Fruit fly (Drosophila melanogaster) whole organism, embryonic: ENCODE measurements around the gene CG7362.

Experiments used
- Atf6 ChIP-seq: fragments of 200-800 bp; sonication (Bioruptor generic); IDR thresholded peaks from 2 replicates; pipeline ENCODE4 v1.3.6; 2022; ENCODE audit warnings: missing biosample characterization, missing genetic modification characterization
- CG10431 ChIP-seq: fragments of 200-800 bp; sonication (Bioruptor generic); optimal IDR thresholded peaks from 3 replicates; lab custom pipeline; 2018; ENCODE audit warnings: missing biosample characterization, mild to moderate bottlenecking, missing genetic modification characterization
- CG11456 ChIP-seq: fragments of 200-800 bp; sonication (Bioruptor generic); IDR thresholded peaks from 3 replicates; pipeline ENCODE4 v1.3.6; 2022; ENCODE audit warnings: missing biosample characterization, missing genetic modification characterization
- CG12219 ChIP-seq: fragments of 200-800 bp; sonication (Bioruptor generic); optimal IDR thresholded peaks from 3 replicates; lab custom pipeline; 2018; ENCODE audit warnings: missing biosample characterization, mild to moderate bottlenecking, missing genetic modification characterization
- CG17612 ChIP-seq: fragments of 200-800 bp; sonication (Bioruptor generic); IDR thresholded peaks from 2 replicates; pipeline ENCODE4 v1.3.6; 2022; ENCODE audit warnings: missing biosample characterization, missing genetic modification characterization
- CG30403 ChIP-seq: fragments of 200-800 bp; sonication (Bioruptor generic); optimal IDR thresholded peaks from 3 replicates; lab custom pipeline; 2016; ENCODE audit warnings: missing biosample characterization, missing genetic modification characterization
- CG3995 ChIP-seq: fragments of 200-800 bp; sonication (Bioruptor generic); optimal IDR thresholded peaks from 3 replicates; lab custom pipeline; 2016; ENCODE audit warnings: missing biosample characterization, missing genetic modification characterization
- CG4404 ChIP-seq: fragments of 200-800 bp; sonication (Bioruptor generic); IDR thresholded peaks from 2 replicates; pipeline ENCODE4 v1.3.6; 2022; ENCODE audit warnings: missing biosample characterization, missing genetic modification characterization
- CG4617 ChIP-seq: fragments of 200-800 bp; sonication (Bioruptor generic); optimal IDR thresholded peaks from 3 replicates; lab custom pipeline; 2016; ENCODE audit warnings: missing biosample characterization, missing genetic modification characterization, borderline replicate concordance
- CG4707 ChIP-seq: fragments of 200-800 bp; sonication (Bioruptor generic); optimal IDR thresholded peaks from 2 replicates; lab custom pipeline; 2018; ENCODE audit warnings: missing biosample characterization, mild to moderate bottlenecking, missing genetic modification characterization, moderate library complexity
- CG6272 ChIP-seq: fragments of 200-800 bp; sonication (Bioruptor generic); IDR thresholded peaks from 2 replicates; pipeline ENCODE4 v1.3.6; 2022; ENCODE audit warnings: missing biosample characterization, missing genetic modification characterization
- CG6683 ChIP-seq: fragments of 200-800 bp; sonication (Bioruptor generic); optimal IDR thresholded peaks from 2 replicates; lab custom pipeline; 2017; ENCODE audit warnings: missing biosample characterization, mild to moderate bottlenecking, missing genetic modification characterization, missing genetic modification reagents
- CG6689 ChIP-seq: fragments of 200-800 bp; sonication (Bioruptor generic); IDR thresholded peaks from 2 replicates; pipeline ENCODE4 v1.3.6; 2022; ENCODE audit warnings: missing biosample characterization, missing genetic modification characterization
- CG7839 ChIP-seq: fragments of 200-800 bp; sonication (Bioruptor generic); optimal IDR thresholded peaks from 3 replicates; lab custom pipeline; 2018; ENCODE audit warnings: missing biosample characterization, mild to moderate bottlenecking, missing genetic modification characterization, moderate library complexity
- CG8359 ChIP-seq: fragments of 200-800 bp; sonication (Bioruptor generic); optimal IDR thresholded peaks from 2 replicates; lab custom pipeline; 2017; ENCODE audit warnings: missing biosample characterization, mild to moderate bottlenecking, missing genetic modification characterization, borderline replicate concordance
- CG8924 ChIP-seq: fragments of 200-800 bp; optimal IDR thresholded peaks from 3 replicates; lab custom pipeline; 2019; ENCODE audit warnings: missing biosample characterization, mild to moderate bottlenecking, missing genetic modification characterization, moderate library complexity
- CkIIα-i1 ChIP-seq: fragments of 200-800 bp; sonication (Bioruptor generic); IDR thresholded peaks from 2 replicates; pipeline ENCODE4 v1.3.6; 2022; ENCODE audit warnings: missing biosample characterization, missing genetic modification characterization
- Drgx ChIP-seq: fragments of 200-800 bp; sonication (Bioruptor generic); IDR thresholded peaks from 2 replicates; pipeline ENCODE4 v1.3.6; 2022; ENCODE audit warnings: missing biosample characterization, missing genetic modification characterization
- Ets97D ChIP-seq: fragments of 200-800 bp; sonication (Bioruptor generic); optimal IDR thresholded peaks from 3 replicates; lab custom pipeline; 2016; ENCODE audit warnings: missing biosample characterization, missing genetic modification characterization
- Fer1 ChIP-seq: fragments of 200-800 bp; sonication (Bioruptor generic); optimal IDR thresholded peaks from 2 replicates; lab custom pipeline; 2017; ENCODE audit warnings: missing biosample characterization, mild to moderate bottlenecking, missing genetic modification characterization
- HLHmδ ChIP-seq: fragments of 200-800 bp; sonication (Bioruptor generic); optimal IDR thresholded peaks from 2 replicates; lab custom pipeline; 2018; ENCODE audit warnings: missing biosample characterization, mild to moderate bottlenecking, missing genetic modification characterization, moderate library complexity
- HmgZ ChIP-seq: fragments of 200-800 bp; sonication (Bioruptor generic); optimal IDR thresholded peaks from 2 replicates; lab custom pipeline; 2018; ENCODE audit warnings: missing biosample characterization, mild to moderate bottlenecking, missing genetic modification characterization
- Hr51 ChIP-seq, 2 experiments: fragments of 200-800 bp; sonication (Bioruptor generic); optimal IDR thresholded peaks; 2 replicates in 1 of 2; 3 replicates in 1 of 2; lab custom pipeline; 2016 to 2018; ENCODE audit warnings: missing biosample characterization in 2 of 2, missing genetic modification characterization in 2 of 2, mild to moderate bottlenecking in 1 of 2, moderate library complexity in 1 of 2
- Lhr ChIP-seq: fragments of 200-800 bp; sonication (Bioruptor generic); optimal IDR thresholded peaks from 3 replicates; lab custom pipeline; 2017; ENCODE audit warnings: mild to moderate bottlenecking, missing biosample characterization, missing genetic modification reagents, missing genetic modification characterization
- NFAT ChIP-seq: fragments of 200-800 bp; sonication (Bioruptor generic); IDR thresholded peaks from 2 replicates; pipeline ENCODE4 v1.3.6; 2022; ENCODE audit warnings: missing biosample characterization, missing genetic modification characterization
- Neu2 ChIP-seq: fragments of 200-800 bp; sonication (Bioruptor generic); optimal IDR thresholded peaks from 3 replicates; lab custom pipeline; 2016; ENCODE audit warnings: missing biosample characterization, missing genetic modification characterization, borderline replicate concordance
- NfI ChIP-seq: fragments of 200-800 bp; sonication (Bioruptor generic); optimal IDR thresholded peaks from 3 replicates; lab custom pipeline; 2018; ENCODE audit warnings: missing biosample characterization, mild to moderate bottlenecking, missing genetic modification characterization, moderate library complexity
- TFAM ChIP-seq: fragments of 200-800 bp; sonication (Bioruptor generic); optimal IDR thresholded peaks from 2 replicates; lab custom pipeline; 2017; ENCODE audit warnings: missing biosample characterization, missing genetic modification characterization, inconsistent platforms
- YL-1 ChIP-seq: fragments of 200-800 bp; sonication (Bioruptor generic); optimal IDR thresholded peaks from 3 replicates; lab custom pipeline; 2017; ENCODE audit warnings: missing biosample characterization, mild to moderate bottlenecking, missing genetic modification characterization
- ap ChIP-seq: fragments of 200-800 bp; sonication (Bioruptor generic); IDR thresholded peaks from 2 replicates; pipeline ENCODE4 v1.3.6; 2022; ENCODE audit warnings: missing biosample characterization, missing genetic modification characterization
- cad ChIP-seq: fragments of >200 bp; optimal IDR thresholded peaks from 2 replicates; lab custom pipeline; 2017; ENCODE audit warnings: missing biosample characterization, missing genetic modification characterization
- cas ChIP-seq: fragments of 200-800 bp; sonication (Bioruptor generic); IDR thresholded peaks from 2 replicates; pipeline ENCODE4 v1.3.6; 2022; ENCODE audit warnings: missing biosample characterization, missing genetic modification characterization
- corto ChIP-seq: fragments of 200-800 bp; sonication (Bioruptor generic); optimal IDR thresholded peaks from 2 replicates; lab custom pipeline; 2016; ENCODE audit warnings: missing biosample characterization, mild to moderate bottlenecking, missing genetic modification characterization, moderate library complexity
- fd96Cb ChIP-seq: fragments of 200-800 bp; sonication (Bioruptor generic); optimal IDR thresholded peaks from 2 replicates; lab custom pipeline; 2018; ENCODE audit warnings: missing biosample characterization, mild to moderate bottlenecking, missing genetic modification characterization, moderate library complexity
- fu2 ChIP-seq: fragments of 200-800 bp; sonication (Bioruptor generic); optimal IDR thresholded peaks from 2 replicates; lab custom pipeline; 2016; ENCODE audit warnings: missing biosample characterization, missing genetic modification characterization
- gcm ChIP-seq: fragments of 200-800 bp; sonication (Bioruptor generic); optimal IDR thresholded peaks from 2 replicates; lab custom pipeline; 2019; ENCODE audit warnings: missing biosample characterization, mild to moderate bottlenecking, missing genetic modification characterization, moderate library complexity
- her ChIP-seq: fragments of 200-800 bp; sonication (Bioruptor generic); optimal IDR thresholded peaks from 2 replicates; lab custom pipeline; 2016; ENCODE audit warnings: missing biosample characterization, missing genetic modification characterization
- hth ChIP-seq: fragments of >200 bp; optimal IDR thresholded peaks from 2 replicates; lab custom pipeline; 2017; ENCODE audit warnings: inconsistent platforms
- jumu ChIP-seq: fragments of 200-800 bp; sonication (Bioruptor generic); optimal IDR thresholded peaks from 3 replicates; lab custom pipeline; 2016; ENCODE audit warnings: missing biosample characterization, missing genetic modification characterization
- knrl ChIP-seq: fragments of 200-800 bp; sonication (Bioruptor generic); IDR thresholded peaks from 3 replicates; pipeline ENCODE4 v1.3.6; 2022; ENCODE audit warnings: missing biosample characterization, missing genetic modification characterization; ENCODE audit not compliant: partially characterized antibody
- lab ChIP-seq: fragments of 200-800 bp; sonication (Bioruptor generic); optimal IDR thresholded peaks from 3 replicates; lab custom pipeline; 2017; ENCODE audit warnings: missing biosample characterization, missing genetic modification characterization, mild to moderate bottlenecking, moderate library complexity, missing genetic modification reagents
- p53 ChIP-seq: fragments of 200-800 bp; sonication (Bioruptor generic); optimal IDR thresholded peaks from 2 replicates; lab custom pipeline; 2016; ENCODE audit warnings: missing biosample characterization, missing genetic modification characterization
- pnt ChIP-seq: fragments of 200-800 bp; sonication (Bioruptor generic); optimal IDR thresholded peaks from 3 replicates; lab custom pipeline; 2016; ENCODE audit warnings: missing biosample characterization, missing genetic modification characterization
- sens-2 ChIP-seq: fragments of 200-800 bp; sonication (Bioruptor generic); IDR thresholded peaks from 2 replicates; pipeline ENCODE4 v1.3.6; 2022; ENCODE audit warnings: missing biosample characterization, missing genetic modification characterization
- slbo ChIP-seq: fragments of 200-800 bp; sonication (Bioruptor generic); IDR thresholded peaks from 2 replicates; pipeline ENCODE4 v1.3.6; 2022; ENCODE audit warnings: missing biosample characterization, missing genetic modification characterization
- tna ChIP-seq: fragments of 200-800 bp; sonication (Bioruptor generic); IDR thresholded peaks from 2 replicates; pipeline ENCODE4 v1.3.6; 2022; ENCODE audit warnings: missing biosample characterization, missing genetic modification characterization; ENCODE audit not compliant: partially characterized antibody
- tx ChIP-seq: fragments of 200-800 bp; sonication (Bioruptor generic); optimal IDR thresholded peaks from 2 replicates; lab custom pipeline; 2016; ENCODE audit warnings: missing biosample characterization, missing genetic modification characterization
- unpg ChIP-seq: fragments of 200-800 bp; sonication (Bioruptor generic); optimal IDR thresholded peaks from 3 replicates; lab custom pipeline; 2018; ENCODE audit warnings: missing biosample characterization, mild to moderate bottlenecking, missing genetic modification characterization, moderate library complexity
- vnd ChIP-seq: fragments of 200-800 bp; sonication (Bioruptor generic); IDR thresholded peaks from 3 replicates; pipeline ENCODE4 v1.3.6; 2022; ENCODE audit warnings: missing biosample characterization, missing genetic modification characterization; ENCODE audit not compliant: partially characterized antibody

CG7362 gene

DNA sequence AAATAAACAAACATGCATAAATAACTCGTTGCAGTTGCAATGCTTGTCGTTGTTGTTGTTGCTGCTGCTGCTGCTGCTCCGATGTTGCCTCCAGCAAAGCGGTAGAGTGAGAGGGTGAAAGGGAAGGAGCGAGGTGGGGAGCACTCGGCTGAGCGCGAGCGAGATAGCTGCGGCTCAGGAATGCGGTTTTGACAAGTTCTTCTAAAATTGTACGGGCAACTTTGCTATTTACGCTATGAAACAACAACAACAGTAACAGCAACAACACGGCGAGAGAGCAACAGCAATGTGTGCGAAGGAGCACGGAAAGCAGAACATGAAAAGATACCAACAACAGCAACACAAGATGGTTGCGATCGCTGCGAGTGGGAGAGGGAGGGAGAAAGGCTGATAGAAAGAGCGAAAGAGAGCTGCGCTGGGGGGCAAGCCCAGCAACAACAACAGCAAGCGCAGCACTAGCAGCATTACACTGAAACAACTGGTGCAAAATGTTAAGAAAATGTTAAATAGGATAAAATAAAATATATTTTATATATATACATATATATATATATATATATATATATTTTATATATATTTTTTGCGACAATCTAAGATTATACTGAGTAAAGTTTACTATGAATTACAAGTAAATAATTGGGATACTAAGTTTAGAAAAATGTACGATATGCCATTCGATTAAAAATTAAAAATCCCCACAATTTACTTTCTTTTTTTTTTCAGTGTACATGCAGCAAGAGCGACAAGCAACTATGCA, 39.9 kb downstream of the CG7362 start (continued):
- TF ChIP-seq fu2 (GFP tag; lab: Kevin White, UChicago) (no peak), CG7839 (tag; lab: Kevin White, UChicago) (peak; percentile 71), TFAM (GFP tag; lab: Kevin White, UChicago) (no peak), pnt (GFP tag; lab: Kevin White, UChicago) (no peak), knrl (GFP tag; lab: Robert Waterston, UW) (0 out of 3 replicates have a peak, but pooled peaks have one; percentile 31), vnd (no peak), Lhr (GFP tag; lab: Kevin White, UChicago) (no peak), HLHmδ (peak; percentile 16), hth (lab: Kevin White, UChicago) (no peak), ap (GFP tag; lab: Robert Waterston, UW) (0 out of 2 replicates have a peak, but pooled peaks have one; percentile 32), unpg (GFP tag; lab: Kevin White, UChicago) (peak; percentile 81), CG4707 (GFP tag; lab: Kevin White, UChicago) (no peak), CG4404 (peak; percentile 57), CG4617 (GFP tag; lab: Kevin White, UChicago) (no peak), corto (GFP tag; lab: Kevin White, UChicago) (no peak), CG6272 (GFP tag; lab: Robert Waterston, UW) (no peak), cad (no peak), Drgx (GFP tag; lab: Robert Waterston, UW) (no peak), HmgZ (tag; lab: Kevin White, UChicago) (no peak), CG12219 (GFP tag; lab: Kevin White, UChicago) (no peak), CG8359 (GFP tag; lab: Kevin White, UChicago) (peak; percentile 80), jumu (GFP tag; lab: Kevin White, UChicago) (peak; percentile 11), CkIIα-i1 (GFP tag; lab: Robert Waterston, UW) (no peak), NfI (GFP tag; lab: Kevin White, UChicago) (peak; percentile 40), CG8924 (peak; percentile 78), fd96Cb (tag; lab: Kevin White, UChicago) (peak; percentile 93), sens-2 (GFP tag; lab: Robert Waterston, UW) (no peak), tx (GFP tag; lab: Kevin White, UChicago) (no peak), Ets97D (no peak), Hr51 (GFP tag; optimal IDR thresholded peaks at IDR 0.05; lab: Kevin White, UChicago) (peak in 1 of 2 experiments; percentile 60), Fer1 (GFP tag; lab: Kevin White, UChicago) (no peak), gcm (peak; percentile 72), CG30403 (GFP tag; lab: Kevin White, UChicago) (no peak), lab (GFP tag; lab: Kevin White, UChicago) (peak; percentile 65), CG17612 (GFP tag; lab: Robert Waterston, UW) (no peak), CG11456 (GFP tag; lab: Robert Waterston, UW) (no peak), her (GFP tag; lab: Kevin White, UChicago) (peak; percentile 60), CG3995 (GFP tag; lab: Kevin White, UChicago) (no peak), Atf6 (GFP tag; lab: Robert Waterston, UW) (peak; percentile 44; the same call in 1 of the 2 replicates), CG6683 (GFP tag; lab: Kevin White, UChicago) (peak; percentile 39), YL-1 (no peak), NFAT (GFP tag; lab: Robert Waterston, UW) (no peak), tna (no peak), p53 (GFP tag; lab: Kevin White, UChicago) (peak; percentile 8), cas (GFP tag; lab: Robert Waterston, UW) (no peak), CG6689 (GFP tag; lab: Robert Waterston, UW) (peak; percentile 70; the same call in 1 of the 2 replicates), slbo (no peak), CG10431 (GFP tag; lab: Kevin White, UChicago) (peak; percentile 43), Neu2 (no peak)
